Fruit fly (Drosophila melanogaster) whole organism, prepupa: ENCODE data around the gene CG2202.

ENCODE experiments used
- CG11762 ChIP-seq: fragments of 200-800 bp; sonication (Bioruptor generic); optimal IDR thresholded peaks from 3 replicates; lab custom pipeline; 2016; ENCODE audit warnings: missing biosample characterization, missing genetic modification characterization; ENCODE audit not compliant: insufficient read depth
- CG34406 ChIP-seq: fragments of 200-800 bp; sonication (Bioruptor generic); optimal IDR thresholded peaks from 3 replicates; lab custom pipeline; 2016; ENCODE audit warnings: missing biosample characterization, missing genetic modification characterization
- Lpt ChIP-seq: fragments of 200-800 bp; sonication (Bioruptor generic); optimal IDR thresholded peaks from 3 replicates; lab custom pipeline; 2016; ENCODE audit warnings: missing biosample characterization, missing genetic modification characterization
- OdsH ChIP-seq: fragments of 200-800 bp; sonication (Bioruptor generic); optimal IDR thresholded peaks from 3 replicates; lab custom pipeline; 2016; ENCODE audit warnings: missing biosample characterization, missing genetic modification characterization
- esn ChIP-seq: fragments of 200-800 bp; sonication (Bioruptor generic); optimal IDR thresholded peaks from 2 replicates; lab custom pipeline; 2016; ENCODE audit warnings: missing biosample characterization, mild to moderate bottlenecking, missing genetic modification characterization, moderate library complexity
- topi ChIP-seq: fragments of 200-800 bp; sonication (Bioruptor generic); optimal IDR thresholded peaks from 3 replicates; lab custom pipeline; 2016; ENCODE audit warnings: missing biosample characterization, missing genetic modification characterization

DNA sequence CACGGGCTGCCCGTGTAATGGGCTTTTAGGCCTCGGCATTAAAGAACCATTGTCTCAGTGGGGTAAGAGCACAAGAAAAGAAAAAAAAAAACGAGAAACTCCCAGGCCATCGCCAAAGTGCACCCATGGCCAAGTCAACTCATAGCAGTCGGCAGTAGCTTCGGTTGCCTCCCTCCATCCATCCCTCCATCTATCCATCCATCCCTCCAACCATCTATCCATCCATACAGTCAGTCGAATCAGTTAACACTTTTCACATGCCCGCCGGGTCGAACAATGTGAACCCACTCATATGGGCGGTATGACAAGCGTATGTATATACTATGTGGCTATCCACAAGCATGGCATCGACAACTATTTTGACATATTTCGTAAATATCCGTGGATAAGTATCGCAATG is 19.1 kb downstream of the CG2202 start:
- TF ChIP-seq esn (GFP tag; lab: Kevin White, UChicago) (no peak), Lpt (GFP tag; lab: Kevin White, UChicago) (no peak), OdsH (no peak), topi (no peak), CG11762 (GFP tag; lab: Kevin White, UChicago) (no peak), CG34406 (GFP tag; lab: Kevin White, UChicago) (no peak)
